Fruit fly (Drosophila melanogaster): ENCODE measurements around the gene CG31676.

CG31676 gene

DNA sequence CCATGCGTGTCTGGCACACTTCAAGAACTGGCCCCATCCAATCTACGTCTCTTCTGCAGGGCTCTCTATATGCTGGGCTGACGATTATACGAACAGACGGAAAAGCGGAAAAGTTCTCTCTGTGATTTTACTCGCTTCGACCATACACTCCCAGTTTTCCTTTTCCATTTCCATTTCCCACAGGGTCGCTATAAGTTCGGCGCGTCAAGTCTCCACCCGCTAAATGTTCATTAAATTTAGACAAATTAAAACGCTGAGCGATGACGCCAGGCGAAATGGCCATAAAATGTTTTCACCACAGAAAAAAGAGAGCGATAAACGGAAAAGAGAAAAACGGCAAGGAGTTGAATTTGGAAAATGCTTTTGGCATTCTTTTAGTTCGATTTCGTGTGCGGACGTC lies 26.8 kb downstream of the CG31676 start, which contains the start of gene CG31675:
CG31675 (plus strand) TSS at position 375 of the 400 bp plus-strand sequence.
- TF ChIP-seq dsf (GFP tag; optimal IDR thresholded peaks at IDR 0.05; ENCODE audit: borderline replicate concordance) (no peak), pan (optimal IDR thresholded peaks at IDR 0.05) (no peak), HLH106 (tag; optimal IDR thresholded peaks at IDR 0.05) (no peak), Dif (GFP tag; optimal IDR thresholded peaks at IDR 0.05; ENCODE audit: partially characterized antibody) (no peak)

dm6 chr2L:20868921-20869320 lies 28.4 kb downstream of the CG31676 start:
- TF ChIP-seq brk (GFP tag; optimal IDR thresholded peaks at IDR 0.05), result no peak
- TF ChIP-seq rgr (GFP tag; optimal IDR thresholded peaks at IDR 0.05), result no peak
- no peak for TF ChIP-seq Vsx2 (GFP tag; optimal IDR thresholded peaks at IDR 0.05; ENCODE audit: partially characterized antibody)
- no peak for TF ChIP-seq OdsH (GFP tag; optimal IDR thresholded peaks at IDR 0.05)
- TF ChIP-seq Myc (optimal IDR thresholded peaks at IDR 0.05), result peak; percentile 30

- no peak for TF ChIP-seq rgr (GFP tag; optimal IDR thresholded peaks at IDR 0.05)
- no peak for TF ChIP-seq Hr83 (GFP tag; optimal IDR thresholded peaks at IDR 0.05; ENCODE audit: poor library complexity, severe bottlenecking)
- no peak for TF ChIP-seq GATAd (GFP tag; optimal IDR thresholded peaks at IDR 0.05)
- TF ChIP-seq psq (GFP tag; optimal IDR thresholded peaks at IDR 0.05), result no peak
- TF ChIP-seq CrebA (GFP tag; optimal IDR thresholded peaks at IDR 0.05; ENCODE audit: borderline replicate concordance), result no peak
- no peak for TF ChIP-seq Dfd (GFP tag; optimal IDR thresholded peaks at IDR 0.05)
- TF ChIP-seq dmrt93B (GFP tag; optimal IDR thresholded peaks at IDR 0.05), result no peak
- no peak for TF ChIP-seq h (GFP tag; optimal IDR thresholded peaks at IDR 0.05)
- no peak for TF ChIP-seq ey (GFP tag; optimal IDR thresholded peaks at IDR 0.05)
- TF ChIP-seq Sp1 (GFP tag; optimal IDR thresholded peaks at IDR 0.05), result no peak
- TF ChIP-seq brk (GFP tag; optimal IDR thresholded peaks at IDR 0.05), result no peak
These were observed 29.3 kb downstream of the CG31676 start, which contains the start of gene CG14401 for dm6 chr2L:20869804-20870295. CG14401 (plus strand) TSS chr2L:20869854.

DNA sequence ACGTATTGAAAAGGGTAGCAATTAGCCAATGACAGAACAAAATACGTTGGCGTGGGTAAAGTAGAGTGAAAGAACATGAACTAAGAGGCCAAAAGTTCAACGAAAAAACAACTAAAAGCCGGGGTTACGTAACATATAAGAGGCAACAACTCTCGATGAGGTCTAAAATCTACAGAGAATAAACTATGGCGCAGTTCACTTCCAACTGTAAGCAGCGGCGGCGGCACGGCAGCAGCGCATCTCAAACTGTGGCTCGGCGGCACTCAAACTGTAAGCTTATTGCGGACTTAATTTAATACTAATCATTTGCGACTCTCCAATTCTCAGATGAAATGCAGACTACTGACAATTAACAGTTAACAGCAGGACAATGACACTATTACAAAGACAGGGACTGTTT lies 34.0 kb downstream of the CG31676 start:
- TF ChIP-seq h (GFP tag; optimal IDR thresholded peaks at IDR 0.05) (no peak), Myc (optimal IDR thresholded peaks at IDR 0.05) (peak; percentile 75), tai (GFP tag; optimal IDR thresholded peaks at IDR 0.05) (no peak)

dm6 chr2L:20878052-20878451 lies 37.5 kb downstream of the CG31676 start:
- TF ChIP-seq pan (optimal IDR thresholded peaks at IDR 0.05) (no peak), GATAd (GFP tag; optimal IDR thresholded peaks at IDR 0.05) (no peak), brk (GFP tag; optimal IDR thresholded peaks at IDR 0.05) (no peak), CG32264 (GFP tag; optimal IDR thresholded peaks at IDR 0.05) (no peak), Rel (GFP tag; optimal IDR thresholded peaks at IDR 0.05) (no peak), Rel (tag; optimal IDR thresholded peaks at IDR 0.05) (no peak)

DNA sequence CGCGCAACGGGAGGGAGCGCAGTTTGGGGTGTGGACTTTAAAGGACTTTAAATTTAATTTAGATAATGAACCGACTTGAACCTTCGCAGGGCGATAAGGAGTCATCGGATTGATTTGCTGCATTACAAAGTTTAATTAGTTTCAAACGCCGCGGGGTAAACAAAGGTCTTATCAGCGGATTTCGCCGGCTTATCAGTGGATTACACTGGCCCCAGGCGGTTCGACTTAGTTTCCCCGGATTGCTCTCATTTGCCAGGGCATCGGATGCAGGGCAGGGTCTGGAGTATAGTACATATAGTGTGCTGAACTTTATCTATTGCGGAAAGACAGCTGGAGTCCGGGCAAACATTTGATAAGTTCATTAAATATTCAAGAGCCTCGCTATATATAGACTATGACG lies 37.9 kb downstream of the CG31676 start:
- TF ChIP-seq usp (GFP tag; optimal IDR thresholded peaks at IDR 0.05) (no peak), br (GFP tag; optimal IDR thresholded peaks at IDR 0.05) (no peak), dl (GFP tag; optimal IDR thresholded peaks at IDR 0.05; ENCODE audit: insufficient read depth in 1 of 2, partially characterized antibody in 2 of 2) (no peak), dmrt93B (GFP tag; optimal IDR thresholded peaks at IDR 0.05) (no peak), Abd-B (GFP tag; optimal IDR thresholded peaks at IDR 0.05) (no peak), N (GFP tag; optimal IDR thresholded peaks at IDR 0.05) (no peak), psq (GFP tag; optimal IDR thresholded peaks at IDR 0.05) (no peak), ey (GFP tag; optimal IDR thresholded peaks at IDR 0.05) (no peak), Sp1 (GFP tag; optimal IDR thresholded peaks at IDR 0.05) (no peak), fru (GFP tag; optimal IDR thresholded peaks at IDR 0.05) (no peak), Dif (GFP tag; optimal IDR thresholded peaks at IDR 0.05; ENCODE audit: partially characterized antibody) (no peak), sv (GFP tag; optimal IDR thresholded peaks at IDR 0.05) (no peak), Mio (GFP tag; optimal IDR thresholded peaks at IDR 0.05) (no peak), CG9705 (GFP tag; optimal IDR thresholded peaks at IDR 0.05) (no peak), Rel (GFP tag; optimal IDR thresholded peaks at IDR 0.05) (no peak), Rel (tag; optimal IDR thresholded peaks at IDR 0.05) (no peak), CG32264 (GFP tag; optimal IDR thresholded peaks at IDR 0.05) (no peak)

Data from whole organism, wandering third instar larva.